Worm (Caenorhabditis elegans): ENCODE data around the gene tomm-40.

DNA sequence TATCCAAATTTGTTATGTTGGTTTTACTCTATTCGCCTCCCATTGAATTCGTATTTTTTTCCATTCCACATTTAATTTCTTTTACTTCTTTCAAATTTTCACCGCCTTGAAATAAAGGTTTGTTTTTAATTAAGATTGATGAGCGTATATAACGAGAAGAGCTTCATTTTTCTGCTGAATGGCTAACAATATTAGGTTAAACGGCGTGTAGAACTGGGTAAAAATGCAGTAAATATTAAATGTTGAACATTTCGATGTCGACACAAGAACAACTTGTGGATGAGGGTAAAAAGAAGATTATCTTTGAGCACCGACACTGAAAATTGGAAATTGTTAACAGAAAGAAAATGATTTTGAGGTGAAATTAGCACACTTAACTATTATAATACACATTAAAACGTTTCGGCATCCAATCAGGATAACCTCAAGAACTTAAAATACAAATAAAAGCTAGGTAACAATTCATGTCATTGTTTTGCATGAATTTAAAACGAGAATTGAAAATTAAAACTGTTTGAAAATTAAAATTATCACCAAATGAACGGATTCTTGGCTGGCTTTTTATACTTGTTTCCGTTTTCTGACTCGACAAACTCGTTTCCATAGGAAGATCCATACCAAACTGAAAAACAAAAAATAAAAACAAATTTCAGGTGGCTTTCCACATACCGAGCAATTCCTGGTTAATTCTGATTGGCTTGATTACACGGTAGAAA lies 34.3 kb downstream of the tomm-40 start:
- TF ChIP-seq ceh-82 (tag; optimal IDR thresholded peaks at IDR 0.05) (no peak), ztf-11 (tag; optimal IDR thresholded peaks at IDR 0.05) (no peak), nhr-11 (tag; optimal IDR thresholded peaks at IDR 0.05) (no peak), ztf-4 (tag; optimal IDR thresholded peaks at IDR 0.05) (no peak)

Measured in whole organism, L3 larva.